Fruit fly (Drosophila melanogaster) whole organism, pupa: ENCODE data around the gene repo.

ENCODE experiments used
- CG12605 ChIP-seq: fragments of 200-800 bp; sonication (Bioruptor generic); IDR thresholded peaks from 2 replicates; pipeline ENCODE4 v1.3.6; 2022; ENCODE audit warnings: missing biosample characterization, missing genetic modification characterization
- CG13204 ChIP-seq: fragments of 200-800 bp; sonication (Bioruptor generic); optimal IDR thresholded peaks from 2 replicates; lab custom pipeline; 2018; ENCODE audit warnings: missing biosample characterization, mild to moderate bottlenecking, missing genetic modification characterization, moderate library complexity
- CG15710 ChIP-seq: fragments of 200-800 bp; sonication (Bioruptor generic); optimal IDR thresholded peaks from 2 replicates; lab custom pipeline; 2018; ENCODE audit warnings: missing biosample characterization, mild to moderate bottlenecking, missing genetic modification characterization, moderate library complexity
- CG32121 ChIP-seq: fragments of 200-800 bp; sonication (Bioruptor generic); IDR thresholded peaks from 2 replicates; pipeline ENCODE4 v1.3.6; 2022; ENCODE audit warnings: missing biosample characterization, missing genetic modification characterization
- Ets98B ChIP-seq: fragments of 200-800 bp; sonication (Bioruptor generic); IDR thresholded peaks from 2 replicates; pipeline ENCODE4 v1.3.6; 2022; ENCODE audit warnings: missing biosample characterization, missing genetic modification characterization
- Pif1A ChIP-seq: fragments of 200-800 bp; sonication (Bioruptor generic); optimal IDR thresholded peaks from 3 replicates; lab custom pipeline; 2016; ENCODE audit warnings: missing biosample characterization, missing genetic modification characterization
- fd96Ca ChIP-seq: fragments of 200-800 bp; sonication (Bioruptor generic); IDR thresholded peaks from 3 replicates; pipeline ENCODE4 v1.3.6; 2022; ENCODE audit warnings: missing biosample characterization, missing genetic modification characterization
- gl ChIP-seq: fragments of 200-800 bp; sonication (Bioruptor generic); optimal IDR thresholded peaks from 2 replicates; lab custom pipeline; 2018; ENCODE audit warnings: missing biosample characterization, mild to moderate bottlenecking, missing genetic modification characterization
- rn ChIP-seq: fragments of 200-800 bp; sonication (Bioruptor generic); IDR thresholded peaks from 2 replicates; pipeline ENCODE4 v1.3.6; 2022; ENCODE audit warnings: missing biosample characterization, missing genetic modification characterization

dm6 chr3R:18242089-18242955 lies 6.3 kb downstream of the repo start, which contains the start of the genes CG7156 and 14-3-3epsilon:
- TF ChIP-seq Ets98B (GFP tag; lab: Robert Waterston, UW) (peak; percentile 12; the same call in 1 of the 2 replicates), rn (GFP tag; lab: Robert Waterston, UW) (no peak), CG12605 (no peak), Pif1A (GFP tag; lab: Kevin White, UChicago) (peak; percentile 38), CG13204 (GFP tag; lab: Kevin White, UChicago) (no peak), CG15710 (no peak), gl (tag; lab: Kevin White, UChicago) (no peak), CG32121 (GFP tag; lab: Robert Waterston, UW) (no peak), fd96Ca (no peak)
